Fruit fly (Drosophila melanogaster) whole organism, pupa: ENCODE results near the gene CG11980.

Source experiments
- CG10348 ChIP-seq: fragments of 200-800 bp; sonication (Bioruptor generic); IDR thresholded peaks from 2 replicates; pipeline ENCODE4 v1.3.6; 2022; ENCODE audit warnings: missing biosample characterization, missing genetic modification characterization
- CG12605 ChIP-seq: fragments of 200-800 bp; sonication (Bioruptor generic); IDR thresholded peaks from 2 replicates; pipeline ENCODE4 v1.3.6; 2022; ENCODE audit warnings: missing biosample characterization, missing genetic modification characterization
- CG13204 ChIP-seq: fragments of 200-800 bp; sonication (Bioruptor generic); optimal IDR thresholded peaks from 2 replicates; lab custom pipeline; 2018; ENCODE audit warnings: missing biosample characterization, mild to moderate bottlenecking, missing genetic modification characterization, moderate library complexity
- CG14655 ChIP-seq: fragments of 200-800 bp; sonication (Bioruptor generic); optimal IDR thresholded peaks from 3 replicates; lab custom pipeline; 2017; ENCODE audit warnings: mild to moderate bottlenecking, missing biosample characterization, missing genetic modification reagents, missing genetic modification characterization
- CG15710 ChIP-seq: fragments of 200-800 bp; sonication (Bioruptor generic); optimal IDR thresholded peaks from 2 replicates; lab custom pipeline; 2018; ENCODE audit warnings: missing biosample characterization, mild to moderate bottlenecking, missing genetic modification characterization, moderate library complexity
- CG17806 ChIP-seq: fragments of 200-800 bp; sonication (Bioruptor generic); optimal IDR thresholded peaks from 2 replicates; lab custom pipeline; 2018; ENCODE audit warnings: missing biosample characterization, mild to moderate bottlenecking, missing genetic modification characterization, moderate library complexity
- CG32121 ChIP-seq: fragments of 200-800 bp; sonication (Bioruptor generic); IDR thresholded peaks from 2 replicates; pipeline ENCODE4 v1.3.6; 2022; ENCODE audit warnings: missing biosample characterization, missing genetic modification characterization
- CG34367 ChIP-seq: fragments of 200-800 bp; sonication (Bioruptor generic); optimal IDR thresholded peaks from 2 replicates; lab custom pipeline; 2018; ENCODE audit warnings: missing biosample characterization, mild to moderate bottlenecking, missing genetic modification characterization
- CG4496 ChIP-seq: fragments of 200-800 bp; sonication (Bioruptor generic); IDR thresholded peaks from 3 replicates; pipeline ENCODE4 v1.3.6; 2022; ENCODE audit warnings: missing biosample characterization, missing genetic modification characterization
- CG8159 ChIP-seq: fragments of 200-800 bp; sonication (Bioruptor generic); optimal IDR thresholded peaks from 3 replicates; lab custom pipeline; 2018; ENCODE audit warnings: missing biosample characterization, mild to moderate bottlenecking, missing genetic modification characterization, moderate library complexity
- CG8301 ChIP-seq: fragments of 200-800 bp; sonication (Bioruptor generic); optimal IDR thresholded peaks from 2 replicates; lab custom pipeline; 2018; ENCODE audit warnings: missing biosample characterization, mild to moderate bottlenecking, missing genetic modification characterization
- CG9948 ChIP-seq: fragments of 200-800 bp; sonication (Bioruptor generic); optimal IDR thresholded peaks from 2 replicates; lab custom pipeline; 2018; ENCODE audit warnings: missing biosample characterization, mild to moderate bottlenecking, missing genetic modification characterization, moderate library complexity
- D1 ChIP-seq: fragments of 200-800 bp; sonication (Bioruptor generic); optimal IDR thresholded peaks from 2 replicates; lab custom pipeline; 2018; ENCODE audit warnings: missing biosample characterization, mild to moderate bottlenecking, missing genetic modification characterization, moderate library complexity
- EcR ChIP-seq: fragments of 200-800 bp; sonication (Bioruptor generic); optimal IDR thresholded peaks from 3 replicates; lab custom pipeline; 2019; ENCODE audit warnings: missing biosample characterization, missing genetic modification characterization, mild to moderate bottlenecking, moderate library complexity, missing genetic modification reagents
- Ets98B ChIP-seq: fragments of 200-800 bp; sonication (Bioruptor generic); IDR thresholded peaks from 2 replicates; pipeline ENCODE4 v1.3.6; 2022; ENCODE audit warnings: missing biosample characterization, missing genetic modification characterization
- Pif1A ChIP-seq: fragments of 200-800 bp; sonication (Bioruptor generic); optimal IDR thresholded peaks from 3 replicates; lab custom pipeline; 2016; ENCODE audit warnings: missing biosample characterization, missing genetic modification characterization
- Pif1B ChIP-seq: fragments of 200-800 bp; sonication (Bioruptor generic); optimal IDR thresholded peaks from 3 replicates; lab custom pipeline; 2016; ENCODE audit warnings: missing biosample characterization, missing genetic modification characterization
- Snoo ChIP-seq: fragments of 200-800 bp; sonication (Bioruptor generic); optimal IDR thresholded peaks from 3 replicates; lab custom pipeline; 2017; ENCODE audit warnings: missing biosample characterization, mild to moderate bottlenecking, missing genetic modification characterization, inconsistent platforms
- fd96Ca ChIP-seq: fragments of 200-800 bp; sonication (Bioruptor generic); IDR thresholded peaks from 3 replicates; pipeline ENCODE4 v1.3.6; 2022; ENCODE audit warnings: missing biosample characterization, missing genetic modification characterization
- gl ChIP-seq: fragments of 200-800 bp; sonication (Bioruptor generic); optimal IDR thresholded peaks from 2 replicates; lab custom pipeline; 2018; ENCODE audit warnings: missing biosample characterization, mild to moderate bottlenecking, missing genetic modification characterization
- rn ChIP-seq: fragments of 200-800 bp; sonication (Bioruptor generic); IDR thresholded peaks from 2 replicates; pipeline ENCODE4 v1.3.6; 2022; ENCODE audit warnings: missing biosample characterization, missing genetic modification characterization

The CG11980 gene

dm6 chr3R:8958300-8958699, 45.5 kb upstream of the CG11980 start:
- TF ChIP-seq CG13204 (GFP tag; lab: Kevin White, UChicago) (peak; percentile 24), Pif1A (GFP tag; lab: Kevin White, UChicago) (peak; percentile 22), CG14655 (peak; percentile 76), CG34367 (tag; lab: Kevin White, UChicago) (peak; percentile 68), Snoo (tag; lab: Kevin White, UChicago) (no peak), gl (tag; lab: Kevin White, UChicago) (no peak), CG9948 (tag; lab: Kevin White, UChicago) (peak; percentile 74), CG12605 (peak; percentile 51; the same call in 1 of the 2 replicates), CG10348 (GFP tag; lab: Robert Waterston, UW) (0 out of 2 replicates have a peak, but pooled peaks have one; percentile 12), D1 (no peak), CG8159 (tag; lab: Kevin White, UChicago) (peak; percentile 70), Pif1B (GFP tag; lab: Kevin White, UChicago) (peak; percentile 25), CG32121 (0 out of 2 replicates have a peak, but pooled peaks have one; percentile 28), CG15710 (peak; percentile 56), CG4496 (peak; percentile 78), CG17806 (tag; lab: Kevin White, UChicago) (peak; percentile 81), fd96Ca (GFP tag; lab: Robert Waterston, UW) (no peak; the same call in 2 of the 3 replicates), Ets98B (GFP tag; lab: Robert Waterston, UW) (peak; percentile 78), rn (no peak), CG8301 (tag; lab: Kevin White, UChicago) (peak; percentile 74), EcR (GFP tag; lab: Kevin White, UChicago) (no peak)

- no peak for TF ChIP-seq Pif1A (GFP tag; lab: Kevin White, UChicago)
- no peak for TF ChIP-seq fd96Ca (GFP tag; lab: Robert Waterston, UW)
- no peak for TF ChIP-seq rn
- TF ChIP-seq CG13204 (GFP tag; lab: Kevin White, UChicago) = no peak
- TF ChIP-seq CG9948 (tag; lab: Kevin White, UChicago) = no peak
- TF ChIP-seq Pif1B (GFP tag; lab: Kevin White, UChicago) = no peak
- no peak for TF ChIP-seq Snoo (tag; lab: Kevin White, UChicago)
- TF ChIP-seq CG12605 = no peak
- no peak for TF ChIP-seq gl (tag; lab: Kevin White, UChicago)
- TF ChIP-seq CG10348 (GFP tag; lab: Robert Waterston, UW) = no peak
- no peak for TF ChIP-seq Ets98B (GFP tag; lab: Robert Waterston, UW)
- TF ChIP-seq EcR (GFP tag; lab: Kevin White, UChicago) = no peak
- TF ChIP-seq CG8301 (tag; lab: Kevin White, UChicago) = no peak
- TF ChIP-seq CG32121 = no peak
Measured at dm6 chr3R:8959153-8959552, 44.7 kb upstream of the CG11980 start.

dm6 chr3R:8960329-8960728, 43.5 kb upstream of the CG11980 start:
- no peak for TF ChIP-seq CG12605
- no peak for TF ChIP-seq CG15710
- peak; percentile 53 for TF ChIP-seq CG8301 (tag; lab: Kevin White, UChicago)
- peak; percentile 43 for TF ChIP-seq CG14655
- TF ChIP-seq CG32121 = peak; percentile 53; the same call in 1 of the 2 replicates

dm6 chr3R:8962860-8963755, 40.7 kb upstream of the CG11980 start, which contains the start of gene ich:
TSS of gene ich (minus strand) at chr3R:8963037.
- TF ChIP-seq CG34367 (tag; lab: Kevin White, UChicago) = no peak
- TF ChIP-seq CG13204 (GFP tag; lab: Kevin White, UChicago) = no peak
- TF ChIP-seq gl (tag; lab: Kevin White, UChicago) = no peak
- no peak for TF ChIP-seq Pif1A (GFP tag; lab: Kevin White, UChicago)
- TF ChIP-seq Pif1B (GFP tag; lab: Kevin White, UChicago) = no peak
- TF ChIP-seq Ets98B (GFP tag; lab: Robert Waterston, UW) = no peak; the same call in 1 of the 2 replicates
- TF ChIP-seq EcR (GFP tag; lab: Kevin White, UChicago) = peak; percentile 4
- TF ChIP-seq rn = no peak
- no peak for TF ChIP-seq Snoo (tag; lab: Kevin White, UChicago)
- no peak for TF ChIP-seq CG17806 (tag; lab: Kevin White, UChicago)
- TF ChIP-seq CG15710 = no peak
- TF ChIP-seq CG10348 (GFP tag; lab: Robert Waterston, UW) = no peak
- TF ChIP-seq CG8159 (tag; lab: Kevin White, UChicago) = no peak
- TF ChIP-seq fd96Ca (GFP tag; lab: Robert Waterston, UW) = 0 out of 3 replicates have a peak, but pooled peaks have one; percentile 31

dm6 chr3R:8963756-8964342, 40.0 kb upstream of the CG11980 start:
- no peak for TF ChIP-seq CG4496
- peak; percentile 10 for TF ChIP-seq Pif1B (GFP tag; lab: Kevin White, UChicago)
- TF ChIP-seq CG34367 (tag; lab: Kevin White, UChicago) = no peak
- TF ChIP-seq CG15710 = no peak
- no peak for TF ChIP-seq CG9948 (tag; lab: Kevin White, UChicago)
- no peak for TF ChIP-seq Pif1A (GFP tag; lab: Kevin White, UChicago)
- TF ChIP-seq EcR (GFP tag; lab: Kevin White, UChicago) = no peak
- no peak for TF ChIP-seq CG17806 (tag; lab: Kevin White, UChicago)
- TF ChIP-seq rn = no peak
- TF ChIP-seq CG14655 = no peak
- TF ChIP-seq CG8301 (tag; lab: Kevin White, UChicago) = no peak
- TF ChIP-seq Ets98B (GFP tag; lab: Robert Waterston, UW) = peak; percentile 61
- no peak for TF ChIP-seq CG12605
- no peak for TF ChIP-seq D1
- peak; percentile 25; the same call in 1 of the 2 replicates for TF ChIP-seq CG32121
- TF ChIP-seq CG8159 (tag; lab: Kevin White, UChicago) = no peak
- TF ChIP-seq Snoo (tag; lab: Kevin White, UChicago) = no peak
- TF ChIP-seq CG13204 (GFP tag; lab: Kevin White, UChicago) = no peak
- no peak for TF ChIP-seq CG10348 (GFP tag; lab: Robert Waterston, UW)
- TF ChIP-seq fd96Ca (GFP tag; lab: Robert Waterston, UW) = peak; percentile 36; the same call in 1 of the 3 replicates
- TF ChIP-seq gl (tag; lab: Kevin White, UChicago) = no peak
